Worm (Caenorhabditis elegans): ENCODE measurements around the gene C33D9.6.
"Not testable (repeated sequence)": the region's sequence is repeated elsewhere in the genome, so short reads cannot be mapped to it uniquely, and the experiment has no call there.

DNA sequence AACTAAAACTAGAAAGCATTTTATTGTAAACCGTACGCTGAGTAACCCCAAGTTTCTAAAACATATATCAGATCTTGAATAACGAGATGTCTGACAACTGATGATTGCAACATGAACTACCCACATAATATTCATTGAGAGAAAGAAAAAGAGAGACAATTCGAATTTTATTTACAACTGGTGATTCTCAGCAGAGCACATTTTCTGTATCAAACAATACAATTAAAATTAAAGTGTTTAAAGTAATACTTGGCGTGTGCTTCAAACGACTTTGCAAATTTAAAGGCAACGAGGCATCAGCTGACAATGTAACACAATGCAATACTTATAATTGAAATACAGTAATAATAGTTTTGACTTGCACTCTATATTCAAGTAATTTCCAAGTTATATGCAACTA lies 10.1 kb upstream of the C33D9.6 start, which contains the start of gene C33D9.10:
- not testable (repeated sequence) for TF ChIP-seq nhr-90 (tag; optimal IDR thresholded peaks at IDR 0.05); lin-35 (GFP tag; optimal IDR thresholded peaks at IDR 0.05)
